Fruit fly (Drosophila melanogaster) whole organism: ENCODE results near the gene CG45218.

Source experiments
- CG8478 ChIP-seq: fragments of >200 bp; optimal IDR thresholded peaks from 2 replicates; lab custom pipeline; 2018; ENCODE audit warnings: inconsistent platforms
- Dll ChIP-seq: fragments of >200 bp; optimal IDR thresholded peaks from 2 replicates; lab custom pipeline; 2017
- EcR ChIP-seq, 2 experiments: fragments of >200 bp; optimal IDR thresholded peaks; 2 replicates each; lab custom pipeline; 2017; ENCODE audit warnings: missing biosample characterization in 2 of 2, missing genetic modification characterization in 2 of 2, missing genetic modification reagents in 2 of 2
- pan ChIP-seq: fragments of >200 bp; optimal IDR thresholded peaks from 2 replicates; lab custom pipeline; 2017
- psq ChIP-seq: fragments of >200 bp; optimal IDR thresholded peaks from 2 replicates; lab custom pipeline; 2017
- usp ChIP-seq: fragments of >200 bp; optimal IDR thresholded peaks from 2 replicates; lab custom pipeline; 2017; ENCODE audit warnings: missing biosample characterization, missing genetic modification characterization, mixed read lengths

- TF ChIP-seq CG8478 (lab: Kevin White, UChicago) (no peak), pan (lab: Kevin White, UChicago) (no peak), psq (lab: Kevin White, UChicago) (no peak), EcR (GFP tag; optimal IDR thresholded peaks at IDR 0.05; lab: Kevin White, UChicago) (no peak), usp (GFP tag; lab: Kevin White, UChicago) (no peak), Dll (lab: Kevin White, UChicago) (no peak)
These were observed 14.6 kb upstream of the CG45218 start for dm6 chr3R:15305246-15305645.
